Fruit fly (Drosophila melanogaster) whole organism, embryonic: ENCODE results near the gene CG7707.

ENCODE experiments used
- Atf6 ChIP-seq: fragments of 200-800 bp; sonication (Bioruptor generic); IDR thresholded peaks from 2 replicates; pipeline ENCODE4 v1.3.6; 2022; ENCODE audit warnings: missing biosample characterization, missing genetic modification characterization
- CG10147 ChIP-seq: fragments of 200-800 bp; sonication (Bioruptor generic); optimal IDR thresholded peaks from 2 replicates; lab custom pipeline; 2019; ENCODE audit warnings: missing biosample characterization, mild to moderate bottlenecking, missing genetic modification characterization, moderate library complexity
- CG10366 ChIP-seq: fragments of 200-800 bp; sonication (Bioruptor generic); IDR thresholded peaks from 2 replicates; pipeline ENCODE4 v1.3.6; 2022; ENCODE audit warnings: missing biosample characterization, missing genetic modification characterization
- CG12104 ChIP-seq: fragments of 200-800 bp; sonication (Bioruptor generic); optimal IDR thresholded peaks from 3 replicates; lab custom pipeline; 2016; ENCODE audit warnings: missing biosample characterization, missing genetic modification characterization
- CG12219 ChIP-seq: fragments of 200-800 bp; sonication (Bioruptor generic); optimal IDR thresholded peaks from 3 replicates; lab custom pipeline; 2018; ENCODE audit warnings: missing biosample characterization, mild to moderate bottlenecking, missing genetic modification characterization
- CG12391 ChIP-seq: fragments of 200-800 bp; sonication (Bioruptor generic); optimal IDR thresholded peaks from 3 replicates; lab custom pipeline; 2018; ENCODE audit warnings: missing biosample characterization, mild to moderate bottlenecking, missing genetic modification characterization, moderate library complexity
- CG13287 ChIP-seq: fragments of 200-800 bp; sonication (Bioruptor generic); IDR thresholded peaks from 2 replicates; pipeline ENCODE4 v1.3.6; 2022; ENCODE audit warnings: missing biosample characterization, missing genetic modification characterization; ENCODE audit not compliant: partially characterized antibody
- CG14014 ChIP-seq: fragments of 200-800 bp; sonication (Bioruptor generic); IDR thresholded peaks from 2 replicates; pipeline ENCODE4 v1.3.6; 2022; ENCODE audit warnings: missing biosample characterization, missing genetic modification characterization
- CG14860 ChIP-seq: fragments of 200-800 bp; sonication (Bioruptor generic); IDR thresholded peaks from 3 replicates; pipeline ENCODE4 v1.3.6; 2022; ENCODE audit warnings: missing biosample characterization, missing genetic modification characterization; ENCODE audit not compliant: partially characterized antibody
- CG16779 ChIP-seq: fragments of 200-800 bp; sonication (Bioruptor generic); IDR thresholded peaks from 2 replicates; pipeline ENCODE4 v1.3.6; 2022; ENCODE audit warnings: missing biosample characterization, missing genetic modification characterization
- CG17361 ChIP-seq: fragments of 200-800 bp; sonication (Bioruptor generic); IDR thresholded peaks from 3 replicates; pipeline ENCODE4 v1.3.6; 2022; ENCODE audit warnings: missing biosample characterization, missing genetic modification characterization
- CG18619 ChIP-seq: fragments of 200-800 bp; sonication (Bioruptor generic); optimal IDR thresholded peaks from 3 replicates; lab custom pipeline; 2017; ENCODE audit warnings: missing biosample characterization, mild to moderate bottlenecking, missing genetic modification characterization
- CG2129 ChIP-seq: fragments of 200-800 bp; sonication (Bioruptor generic); IDR thresholded peaks from 2 replicates; pipeline ENCODE4 v1.3.6; 2022; ENCODE audit warnings: missing biosample characterization, missing genetic modification characterization; ENCODE audit not compliant: partially characterized antibody
- CG31441 ChIP-seq: fragments of 200-800 bp; sonication (Bioruptor generic); IDR thresholded peaks from 2 replicates; pipeline ENCODE4 v1.3.6; 2022; ENCODE audit warnings: missing biosample characterization, missing genetic modification characterization
- CG3281 ChIP-seq: fragments of 200-800 bp; sonication (Bioruptor generic); optimal IDR thresholded peaks from 3 replicates; lab custom pipeline; 2017; ENCODE audit warnings: missing biosample characterization, mild to moderate bottlenecking, missing genetic modification characterization
- CG34422 ChIP-seq: fragments of 200-800 bp; sonication (Bioruptor generic); IDR thresholded peaks from 3 replicates; pipeline ENCODE4 v1.3.6; 2022; ENCODE audit warnings: missing biosample characterization, missing genetic modification characterization
- CG3847 ChIP-seq: fragments of 200-800 bp; sonication (Bioruptor generic); IDR thresholded peaks from 2 replicates; pipeline ENCODE4 v1.3.6; 2022; ENCODE audit warnings: missing biosample characterization, missing genetic modification characterization
- CG4328 ChIP-seq: fragments of 200-800 bp; sonication (Bioruptor generic); optimal IDR thresholded peaks from 3 replicates; lab custom pipeline; 2017; ENCODE audit warnings: missing biosample characterization, missing genetic modification reagents, missing genetic modification characterization
- CG4617 ChIP-seq: fragments of 200-800 bp; sonication (Bioruptor generic); optimal IDR thresholded peaks from 3 replicates; lab custom pipeline; 2016; ENCODE audit warnings: missing biosample characterization, missing genetic modification characterization, borderline replicate concordance
- CG6175 ChIP-seq: fragments of 200-800 bp; sonication (Bioruptor generic); IDR thresholded peaks from 3 replicates; pipeline ENCODE4 v1.3.6; 2022; ENCODE audit warnings: missing biosample characterization, missing genetic modification characterization
- CG8089 ChIP-seq: fragments of 200-800 bp; sonication (Bioruptor generic); optimal IDR thresholded peaks from 3 replicates; lab custom pipeline; 2016; ENCODE audit warnings: missing biosample characterization, missing genetic modification characterization
- CG8281 ChIP-seq: fragments of 200-800 bp; sonication (Bioruptor generic); optimal IDR thresholded peaks from 2 replicates; lab custom pipeline; 2018; ENCODE audit warnings: missing biosample characterization, mild to moderate bottlenecking, missing genetic modification characterization, moderate library complexity
- CG8944 ChIP-seq: fragments of 200-800 bp; sonication (Bioruptor generic); optimal IDR thresholded peaks from 3 replicates; lab custom pipeline; 2016; ENCODE audit warnings: missing biosample characterization, missing genetic modification characterization
- CG9876 ChIP-seq: fragments of 200-800 bp; sonication (Bioruptor generic); optimal IDR thresholded peaks from 2 replicates; lab custom pipeline; 2016; ENCODE audit warnings: missing biosample characterization, missing genetic modification characterization
- Deaf1 ChIP-seq: fragments of 200-800 bp; optimal IDR thresholded peaks from 3 replicates; lab custom pipeline; 2019; ENCODE audit warnings: missing biosample characterization, mild to moderate bottlenecking, missing genetic modification characterization, moderate library complexity
- Dp ChIP-seq: fragments of 200-800 bp; sonication (Bioruptor generic); optimal IDR thresholded peaks from 2 replicates; lab custom pipeline; 2018; ENCODE audit warnings: missing biosample characterization, mild to moderate bottlenecking, missing genetic modification characterization, moderate library complexity
- Gug ChIP-seq: fragments of 200-800 bp; sonication (Bioruptor generic); IDR thresholded peaks from 4 replicates; pipeline ENCODE4 v1.3.6; 2022; ENCODE audit warnings: missing biosample characterization, missing genetic modification characterization
- HLH3B ChIP-seq: fragments of 200-800 bp; sonication (Bioruptor generic); IDR thresholded peaks from 2 replicates; pipeline ENCODE4 v1.3.6; 2022; ENCODE audit warnings: missing biosample characterization, missing genetic modification characterization
- HmgD ChIP-seq: fragments of 200-800 bp; sonication (Bioruptor generic); optimal IDR thresholded peaks from 3 replicates; lab custom pipeline; 2016; ENCODE audit warnings: missing biosample characterization, missing genetic modification characterization
- Hr51 ChIP-seq, 2 experiments: fragments of 200-800 bp; sonication (Bioruptor generic); optimal IDR thresholded peaks; 2 replicates in 1 of 2; 3 replicates in 1 of 2; lab custom pipeline; 2016 to 2018; ENCODE audit warnings: missing biosample characterization in 2 of 2, missing genetic modification characterization in 2 of 2, mild to moderate bottlenecking in 1 of 2, moderate library complexity in 1 of 2
- Hsf ChIP-seq: fragments of 200-800 bp; sonication (Bioruptor generic); optimal IDR thresholded peaks from 3 replicates; lab custom pipeline; 2016; ENCODE audit warnings: missing biosample characterization, missing genetic modification characterization
- Med ChIP-seq: fragments of 200-800 bp; sonication (Bioruptor generic); peaks from one replicate; lab custom pipeline; 2016; ENCODE audit warnings: missing biosample characterization, missing genetic modification characterization, mild to moderate bottlenecking, inconsistent platforms, moderate library complexity
- NC2α ChIP-seq: fragments of 200-800 bp; sonication (Bioruptor generic); optimal IDR thresholded peaks from 2 replicates; lab custom pipeline; 2016; ENCODE audit warnings: missing biosample characterization, missing genetic modification characterization
- NC2β ChIP-seq: fragments of 200-800 bp; sonication (Bioruptor generic); optimal IDR thresholded peaks from 2 replicates; lab custom pipeline; 2016; ENCODE audit warnings: missing biosample characterization, missing genetic modification characterization
- abd-A ChIP-seq: fragments of 200-800 bp; sonication (Bioruptor generic); optimal IDR thresholded peaks from 3 replicates; lab custom pipeline; 2019; ENCODE audit warnings: missing biosample characterization, mild to moderate bottlenecking, missing genetic modification characterization, moderate library complexity
- aop ChIP-seq: fragments of 200-800 bp; sonication (Bioruptor generic); IDR thresholded peaks from 2 replicates; pipeline ENCODE4 v1.3.6; 2022; ENCODE audit warnings: missing biosample characterization, missing genetic modification characterization
- btn ChIP-seq: fragments of 200-800 bp; sonication (Bioruptor generic); optimal IDR thresholded peaks from 2 replicates; lab custom pipeline; 2016; ENCODE audit warnings: missing biosample characterization, missing genetic modification characterization
- cg ChIP-seq: fragments of 200-800 bp; sonication (Bioruptor generic); optimal IDR thresholded peaks from 3 replicates; lab custom pipeline; 2019; ENCODE audit warnings: missing biosample characterization, mild to moderate bottlenecking, missing genetic modification characterization, moderate library complexity
- fu2 ChIP-seq: fragments of 200-800 bp; sonication (Bioruptor generic); optimal IDR thresholded peaks from 2 replicates; lab custom pipeline; 2016; ENCODE audit warnings: missing biosample characterization, missing genetic modification characterization
- gro ChIP-seq: fragments of 200-800 bp; sonication (Bioruptor generic); optimal IDR thresholded peaks from 2 replicates; lab custom pipeline; 2016; ENCODE audit warnings: missing biosample characterization, missing genetic modification characterization
- hth ChIP-seq: fragments of >200 bp; optimal IDR thresholded peaks from 2 replicates; lab custom pipeline; 2017; ENCODE audit warnings: inconsistent platforms
- knrl ChIP-seq: fragments of 200-800 bp; sonication (Bioruptor generic); IDR thresholded peaks from 3 replicates; pipeline ENCODE4 v1.3.6; 2022; ENCODE audit warnings: missing biosample characterization, missing genetic modification characterization; ENCODE audit not compliant: partially characterized antibody
- lab ChIP-seq: fragments of 200-800 bp; sonication (Bioruptor generic); optimal IDR thresholded peaks from 3 replicates; lab custom pipeline; 2017; ENCODE audit warnings: missing biosample characterization, missing genetic modification characterization, mild to moderate bottlenecking, moderate library complexity, missing genetic modification reagents
- luna ChIP-seq: fragments of 200-800 bp; sonication (Bioruptor generic); optimal IDR thresholded peaks from 2 replicates; lab custom pipeline; 2016; ENCODE audit warnings: missing biosample characterization, missing genetic modification characterization
- mirr ChIP-seq: fragments of 200-800 bp; sonication (Bioruptor generic); optimal IDR thresholded peaks from 3 replicates; lab custom pipeline; 2018; ENCODE audit warnings: missing biosample characterization, mild to moderate bottlenecking, missing genetic modification characterization
- pros ChIP-seq: fragments of 200-800 bp; sonication (Bioruptor generic); optimal IDR thresholded peaks from 3 replicates; lab custom pipeline; 2019; ENCODE audit warnings: missing biosample characterization, mild to moderate bottlenecking, missing genetic modification characterization, moderate library complexity
- psq ChIP-seq: fragments of 200-800 bp; sonication (Bioruptor generic); optimal IDR thresholded peaks from 2 replicates; lab custom pipeline; 2017; ENCODE audit warnings: missing biosample characterization, missing genetic modification characterization
- rib ChIP-seq: fragments of 200-800 bp; sonication (Bioruptor generic); IDR thresholded peaks from 2 replicates; pipeline ENCODE4 v1.3.6; 2022; ENCODE audit warnings: missing biosample characterization, missing genetic modification characterization
- sens ChIP-seq: fragments of 200-800 bp; sonication (Bioruptor generic); peaks from one replicate; lab custom pipeline; 2016; ENCODE audit warnings: missing biosample characterization, missing genetic modification characterization
- shn ChIP-seq: fragments of 200-800 bp; sonication (Bioruptor generic); optimal IDR thresholded peaks from 3 replicates; lab custom pipeline; 2016; ENCODE audit warnings: missing biosample characterization, missing genetic modification characterization
- sisA ChIP-seq: fragments of 200-800 bp; sonication (Bioruptor generic); IDR thresholded peaks from 2 replicates; pipeline ENCODE4 v1.3.6; 2022; ENCODE audit warnings: missing biosample characterization, missing genetic modification characterization
- ttk ChIP-seq: fragments of 200-800 bp; sonication (Bioruptor generic); IDR thresholded peaks from 2 replicates; pipeline ENCODE4 v2.1.2; 2022; ENCODE audit warnings: missing biosample characterization, missing genetic modification characterization

Gene CG7707

dm6 chr3L:17238129-17238732 is 5.0 kb upstream of the CG7707 start, which contains the start of gene Rbp6 (continued):
- no peak for TF ChIP-seq CG12219
- TF ChIP-seq NC2α (GFP tag; lab: Kevin White, UChicago): no peak
- no peak for TF ChIP-seq CG3847 (GFP tag; lab: Robert Waterston, UW)
- peak; percentile 1 for TF ChIP-seq lab (GFP tag; lab: Kevin White, UChicago)
- no peak for TF ChIP-seq CG8944
- TF ChIP-seq rib: no peak
- no peak for TF ChIP-seq Deaf1 (tag; lab: Kevin White, UChicago)
- TF ChIP-seq sens (GFP tag; lab: Kevin White, UChicago): peak; percentile 91
- no peak for TF ChIP-seq CG10147 (GFP tag; lab: Kevin White, UChicago)
- TF ChIP-seq CG8089: no peak
- no peak for TF ChIP-seq Hr51 (GFP tag; optimal IDR thresholded peaks at IDR 0.05; lab: Kevin White, UChicago)
- TF ChIP-seq gro (GFP tag; lab: Kevin White, UChicago): no peak
- no peak for TF ChIP-seq Dp (GFP tag; lab: Kevin White, UChicago)
- no peak for TF ChIP-seq CG13287 (GFP tag; lab: Robert Waterston, UW)
- TF ChIP-seq CG2129 (GFP tag; lab: Robert Waterston, UW): no peak
- TF ChIP-seq CG16779 (GFP tag; lab: Robert Waterston, UW): no peak
- TF ChIP-seq CG12104 (GFP tag; lab: Kevin White, UChicago): no peak
- TF ChIP-seq HLH3B (GFP tag; lab: Robert Waterston, UW): no peak; the same call in 1 of the 2 replicates
- no peak for TF ChIP-seq CG8281 (tag; lab: Kevin White, UChicago)
- no peak for TF ChIP-seq CG12391 (tag; lab: Kevin White, UChicago)
- no peak for TF ChIP-seq CG9876 (GFP tag; lab: Kevin White, UChicago)
- TF ChIP-seq knrl (GFP tag; lab: Robert Waterston, UW): no peak
- TF ChIP-seq btn (GFP tag; lab: Kevin White, UChicago): no peak
- no peak for TF ChIP-seq shn (GFP tag; lab: Kevin White, UChicago)
- no peak for TF ChIP-seq CG6175 (GFP tag; lab: Robert Waterston, UW)
- peak; percentile 47 for TF ChIP-seq Hsf (GFP tag; lab: Kevin White, UChicago)
- TF ChIP-seq CG18619 (GFP tag; lab: Kevin White, UChicago): no peak
- TF ChIP-seq CG10366 (GFP tag; lab: Robert Waterston, UW): no peak
- TF ChIP-seq CG4617: no peak
- TF ChIP-seq Med: no peak
- no peak for TF ChIP-seq psq (GFP tag; lab: Kevin White, UChicago)
- no peak for TF ChIP-seq HmgD (GFP tag; lab: Kevin White, UChicago)
- TF ChIP-seq abd-A: no peak
- TF ChIP-seq CG31441: no peak
- TF ChIP-seq Gug (GFP tag; lab: Robert Waterston, UW): no peak
- TF ChIP-seq ttk (GFP tag; lab: Robert Waterston, UW): no peak
- TF ChIP-seq CG3281 (GFP tag; lab: Kevin White, UChicago): no peak
- TF ChIP-seq fu2 (GFP tag; lab: Kevin White, UChicago): no peak
- no peak for TF ChIP-seq CG17361 (GFP tag; lab: Robert Waterston, UW)
- no peak for TF ChIP-seq cg (GFP tag; lab: Kevin White, UChicago)
- no peak for TF ChIP-seq CG14014 (GFP tag; lab: Robert Waterston, UW)
- no peak for TF ChIP-seq NC2β
- no peak for TF ChIP-seq CG14860 (GFP tag; lab: Robert Waterston, UW)
- TF ChIP-seq Atf6: no peak
- no peak for TF ChIP-seq CG4328 (GFP tag; lab: Kevin White, UChicago)
- no peak for TF ChIP-seq sisA (GFP tag; lab: Robert Waterston, UW)
- TF ChIP-seq aop: no peak
- TF ChIP-seq CG34422 (GFP tag; lab: Robert Waterston, UW): no peak; the same call in 2 of the 3 replicates
- TF ChIP-seq mirr (GFP tag; lab: Kevin White, UChicago): no peak
- TF ChIP-seq hth (lab: Kevin White, UChicago): no peak
- no peak for TF ChIP-seq luna (GFP tag; lab: Kevin White, UChicago)
- TF ChIP-seq pros (GFP tag; lab: Kevin White, UChicago): no peak
